Worm (Caenorhabditis elegans) whole organism, L3 larva: Measurements from ENCODE around the gene Y7A5A.20.

ENCODE experiments used
- R02D3.7 ChIP-seq: fragments of 150-350 bp; optimal IDR thresholded peaks from 2 replicates; lab custom pipeline; 2014; ENCODE audit warnings: missing biosample characterization, missing genetic modification characterization
- ZK546.5 ChIP-seq: sonication (generic microtip); optimal IDR thresholded peaks from 2 replicates; lab custom pipeline; 2017; ENCODE audit warnings: missing biosample characterization, missing genetic modification characterization
- ceh-28 ChIP-seq: fragments of 150-350 bp; optimal IDR thresholded peaks from 2 replicates; lab custom pipeline; 2014; ENCODE audit warnings: missing biosample characterization, missing genetic modification reagents, missing genetic modification characterization
- lin-15B ChIP-seq: fragments of 150-350 bp; optimal IDR thresholded peaks from 2 replicates; lab custom pipeline; 2014; ENCODE audit warnings: missing biosample characterization, missing genetic modification characterization
- nhr-11 ChIP-seq: fragments of 150-350 bp; optimal IDR thresholded peaks from 2 replicates; lab custom pipeline; 2014; ENCODE audit warnings: missing biosample characterization, missing genetic modification characterization
- nhr-67 ChIP-seq: fragments of 150-350 bp; optimal IDR thresholded peaks from 2 replicates; lab custom pipeline; 2014; ENCODE audit warnings: missing biosample characterization, missing genetic modification characterization
- skn-1 ChIP-seq: fragments of 150-350 bp; optimal IDR thresholded peaks from 2 replicates; lab custom pipeline; 2014; ENCODE audit warnings: missing biosample characterization, missing genetic modification characterization
- snpc-4 ChIP-seq: fragments of 150-350 bp; optimal IDR thresholded peaks from 2 replicates; lab custom pipeline; 2014; ENCODE audit warnings: missing biosample characterization, missing genetic modification characterization
- unc-62 ChIP-seq: fragments of 150-350 bp; sonication (generic microtip); optimal IDR thresholded peaks from 4 replicates; lab custom pipeline; 2014; ENCODE audit warnings: missing biosample characterization, missing genetic modification reagents, missing genetic modification characterization

- no peak for TF ChIP-seq unc-62 (GFP tag; lab: Kevin White, UChicago)
- TF ChIP-seq R02D3.7: no peak
- no peak for TF ChIP-seq ceh-28 (tag; lab: Kevin White, UChicago)
- TF ChIP-seq ZK546.5 (tag; lab: Kevin White, UChicago): no peak
- TF ChIP-seq skn-1 (tag; lab: Kevin White, UChicago): no peak
- TF ChIP-seq snpc-4: no peak
- TF ChIP-seq lin-15B (tag; lab: Kevin White, UChicago): no peak
- no peak for TF ChIP-seq nhr-11 (tag; lab: Kevin White, UChicago)
- no peak for TF ChIP-seq nhr-67 (tag; lab: Kevin White, UChicago)
Measured at ce11 chrX:15847543-15848087, 19.5 kb downstream of the Y7A5A.20 start, which contains the start of gene F59F4.3.
